Worm (Caenorhabditis elegans) whole organism, young adult: ENCODE results near the gene T23F11.4.

Experiments
- ama-1 ChIP-seq, 3 experiments: fragments of 150-350 bp in 1 of 3; sonication (generic microtip) in 2 of 3; optimal IDR thresholded peaks; 2 replicates each; lab custom pipeline; 2014 to 2018; ENCODE audit warnings: missing biosample characterization in 2 of 3, missing genetic modification characterization in 2 of 3, missing genetic modification reagents in 2 of 3
- dox-1 ChIP-seq: fragments of 200-800 bp; sonication (Bioruptor generic); IDR thresholded peaks from 2 replicates; pipeline ENCODE4 v1.3.6; 2022; ENCODE audit warnings: missing genetic modification reagents, missing genetic modification characterization, missing compliant biosample characterization
- dpl-1 ChIP-seq: fragments of 150-350 bp; optimal IDR thresholded peaks from 2 replicates; lab custom pipeline; 2014; ENCODE audit warnings: missing biosample characterization, missing genetic modification reagents, missing genetic modification characterization
- egl-44 ChIP-seq: fragments of 200-800 bp; sonication (Bioruptor generic); IDR thresholded peaks from 2 replicates; pipeline ENCODE4 v1.3.6; 2022; ENCODE audit warnings: missing genetic modification reagents, missing genetic modification characterization, missing compliant biosample characterization
- gei-17 ChIP-seq: fragments of 200-800 bp; sonication (Bioruptor generic); optimal IDR thresholded peaks from 2 replicates; lab custom pipeline; 2018; ENCODE audit warnings: mild to moderate bottlenecking, missing genetic modification characterization, missing compliant biosample characterization
- hmg-1.2 ChIP-seq: fragments of 200-800 bp; sonication (Bioruptor generic); IDR thresholded peaks from 2 replicates; pipeline ENCODE4 v1.3.6; 2022; ENCODE audit warnings: missing genetic modification reagents, missing genetic modification characterization, missing compliant biosample characterization
- mcd-1 ChIP-seq: fragments of 200-800 bp; sonication (Bioruptor generic); IDR thresholded peaks from 2 replicates; pipeline ENCODE4 v1.3.6; 2022; ENCODE audit warnings: missing genetic modification reagents, missing genetic modification characterization, missing compliant biosample characterization
- mel-28 ChIP-seq: sonication (generic microtip); optimal IDR thresholded peaks from 2 replicates; lab custom pipeline; 2016; ENCODE audit warnings: borderline replicate concordance, mild to moderate bottlenecking, missing genetic modification characterization, missing compliant biosample characterization
- nhr-27 ChIP-seq: fragments of 200-800 bp; sonication (Bioruptor generic); optimal IDR thresholded peaks from 2 replicates; lab custom pipeline; 2018; ENCODE audit warnings: mild to moderate bottlenecking, missing genetic modification characterization, moderate library complexity, missing compliant biosample characterization
- snpc-1.3 ChIP-seq: sonication (generic microtip); optimal IDR thresholded peaks from 2 replicates; lab custom pipeline; 2017; ENCODE audit warnings: missing genetic modification characterization, mild to moderate bottlenecking, missing compliant biosample characterization, antibody characterized with exemption, moderate library complexity, missing genotype, missing genetic modification reagents; ENCODE audit not compliant: insufficient read depth
- somi-1 ChIP-seq: fragments of 200-800 bp; sonication (Bioruptor generic); optimal IDR thresholded peaks from 2 replicates; lab custom pipeline; 2018; ENCODE audit warnings: mild to moderate bottlenecking, missing genetic modification characterization, missing compliant biosample characterization
- unc-62 ChIP-seq: fragments of 150-350 bp; optimal IDR thresholded peaks from 2 replicates; lab custom pipeline; 2014; ENCODE audit warnings: missing biosample characterization, missing genetic modification reagents, missing genetic modification characterization
- ztf-18 ChIP-seq: sonication (generic microtip); optimal IDR thresholded peaks from 2 replicates; lab custom pipeline; 2016; ENCODE audit warnings: missing genotype, mild to moderate bottlenecking, missing genetic modification characterization, missing compliant biosample characterization

- TF ChIP-seq egl-44 (GFP tag; lab: Robert Waterston, UW) (no peak), gei-17 (GFP tag; lab: Kevin White, UChicago) (no peak), mcd-1 (GFP tag; lab: Robert Waterston, UW) (no peak), dpl-1 (GFP tag; lab: Kevin White, UChicago) (no peak), ama-1 (optimal IDR thresholded peaks at IDR 0.05; lab: Kevin White, UChicago) (no peak), ama-1 (GFP tag; optimal IDR thresholded peaks at IDR 0.05; lab: Kevin White, UChicago) (no peak), snpc-1.3 (tag; lab: Kevin White, UChicago) (no peak), somi-1 (GFP tag; lab: Kevin White, UChicago) (no peak), hmg-1.2 (GFP tag; lab: Robert Waterston, UW) (no peak), dox-1 (GFP tag; lab: Robert Waterston, UW) (no peak), mel-28 (tag; lab: Kevin White, UChicago) (no peak), ztf-18 (no peak), unc-62 (GFP tag; lab: Kevin White, UChicago) (no peak), nhr-27 (no peak)
Observed at ce11 chrIII:4708909-4709308, 43.7 kb upstream of the T23F11.4 start, which contains the start of gene T04A8.18.
